Worm (Caenorhabditis elegans): ENCODE measurements around the gene ceh-99.

DNA sequence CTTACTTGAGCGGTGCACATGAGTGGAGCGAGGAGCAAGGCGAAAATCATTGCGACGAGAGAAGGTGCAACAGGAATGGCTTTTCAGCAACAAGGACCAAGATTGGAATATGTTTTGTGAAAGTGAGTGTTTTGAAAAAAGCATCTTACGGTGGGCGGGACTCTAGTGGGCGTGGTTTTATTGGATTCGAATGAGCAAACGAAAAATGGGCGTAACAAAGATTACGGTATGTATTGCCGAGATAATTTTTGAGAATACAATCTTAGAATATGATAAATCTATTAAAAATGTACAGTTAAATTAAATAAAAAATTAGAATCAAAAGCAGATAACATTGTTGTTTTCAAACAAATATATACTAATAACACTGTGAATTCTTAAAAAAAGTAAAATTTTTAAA, 40.4 kb downstream of the ceh-99 start, which contains the start of gene F49C5.12:
- TF ChIP-seq mep-1 (tag; optimal IDR thresholded peaks at IDR 0.05) (no peak), unc-62 (GFP tag; optimal IDR thresholded peaks at IDR 0.05) (no peak), tbx-8 (GFP tag; optimal IDR thresholded peaks at IDR 0.05) (no peak), nhr-2 (tag; optimal IDR thresholded peaks at IDR 0.05) (no peak), sem-2 (GFP tag; optimal IDR thresholded peaks at IDR 0.05) (no peak), ceh-83 (GFP tag; optimal IDR thresholded peaks at IDR 0.05) (no peak), snpc-4 (tag; optimal IDR thresholded peaks at IDR 0.05) (no peak)
